Worm (Caenorhabditis elegans) whole organism, young adult: Measurements from ENCODE around the gene tin-9.1.

ENCODE experiments used
- C06A6.2 ChIP-seq: fragments of 200-800 bp; sonication (Bioruptor generic); conservative IDR thresholded peaks from 2 replicates; pipeline ENCODE4 v1.3.6; 2022; ENCODE audit warnings: missing genetic modification characterization, missing compliant biosample characterization
- F57A8.1 ChIP-seq: fragments of 200-800 bp; sonication (Bioruptor generic); optimal IDR thresholded peaks from 2 replicates; lab custom pipeline; 2018; ENCODE audit warnings: mild to moderate bottlenecking, missing genetic modification characterization, moderate library complexity, missing compliant biosample characterization
- dox-1 ChIP-seq: fragments of 200-800 bp; sonication (Bioruptor generic); IDR thresholded peaks from 2 replicates; pipeline ENCODE4 v1.3.6; 2022; ENCODE audit warnings: missing genetic modification reagents, missing genetic modification characterization, missing compliant biosample characterization
- ets-4 ChIP-seq: fragments of 200-800 bp; sonication (Bioruptor generic); optimal IDR thresholded peaks from 2 replicates; lab custom pipeline; 2018; ENCODE audit warnings: mild to moderate bottlenecking, missing genetic modification characterization, missing compliant biosample characterization
- pha-4 ChIP-seq: fragments of 150-350 bp; sonication (generic microtip); optimal IDR thresholded peaks from 2 replicates; lab custom pipeline; 2014; ENCODE audit warnings: missing biosample characterization, missing genetic modification reagents, missing genetic modification characterization
- ztf-18 ChIP-seq: sonication (generic microtip); optimal IDR thresholded peaks from 2 replicates; lab custom pipeline; 2016; ENCODE audit warnings: missing genotype, mild to moderate bottlenecking, missing genetic modification characterization, missing compliant biosample characterization

ce11 chrIV:7032459-7032858, 11.9 kb downstream of the tin-9.1 start, which contains the start of gene C06G3.8:
- TF ChIP-seq F57A8.1 (no peak), ets-4 (no peak), pha-4 (no peak), C06A6.2 (GFP tag; lab: Robert Waterston, UW) (no peak), ztf-18 (no peak), dox-1 (no peak)
